Fruit fly (Drosophila melanogaster) whole organism, wandering third instar larva: ENCODE data around the gene CG46467.

Experiments used
- Abd-B ChIP-seq: fragments of >200 bp; optimal IDR thresholded peaks from 2 replicates; lab custom pipeline; 2017; ENCODE audit warnings: missing biosample characterization, missing genetic modification characterization
- Dfd ChIP-seq: fragments of >200 bp; optimal IDR thresholded peaks from 2 replicates; lab custom pipeline; 2017; ENCODE audit warnings: missing biosample characterization, missing genetic modification characterization
- HLH106 ChIP-seq: fragments of 200-800 bp; optimal IDR thresholded peaks from 3 replicates; lab custom pipeline; 2019; ENCODE audit warnings: missing biosample characterization, mild to moderate bottlenecking, missing genetic modification characterization, moderate library complexity
- Vsx2 ChIP-seq: fragments of 200-300, 225-300 bp; sonication (Bioruptor generic); optimal IDR thresholded peaks from 2 replicates; lab custom pipeline; 2018; ENCODE audit warnings: missing biosample characterization, missing genetic modification characterization; ENCODE audit not compliant: partially characterized antibody
- psq ChIP-seq: fragments of 200-800 bp; sonication (Bioruptor generic); optimal IDR thresholded peaks from 3 replicates; lab custom pipeline; 2017; ENCODE audit warnings: missing biosample characterization, mild to moderate bottlenecking, missing genetic modification characterization, moderate library complexity

dm6 chr3R:9933956-9934733, 59.7 kb downstream of the CG46467 start:
- no peak for TF ChIP-seq Dfd (GFP tag; lab: Kevin White, UChicago)
- no peak for TF ChIP-seq psq
- TF ChIP-seq Vsx2 (GFP tag; lab: Kevin White, UChicago), result no peak
- TF ChIP-seq Abd-B, result no peak
- TF ChIP-seq HLH106, result no peak
